Fruit fly (Drosophila melanogaster): ENCODE measurements around the gene CG18223.

Gene CG18223

dm6 chr3L:18901411-18901810 is 18.7 kb downstream of the CG18223 start, which contains the start of the genes arx and CG6843 (continued):
- TF ChIP-seq Hr3 (GFP tag; optimal IDR thresholded peaks at IDR 0.05) (no peak), HLH54F (GFP tag; optimal IDR thresholded peaks at IDR 0.05) (no peak), sens (GFP tag) (peak; percentile 70), danr (GFP tag; IDR thresholded peaks at IDR 0.05) (no peak), dpn (GFP tag; optimal IDR thresholded peaks at IDR 0.05) (no peak), ash1 (GFP tag; optimal IDR thresholded peaks at IDR 0.05) (no peak), CG17912 (GFP tag; optimal IDR thresholded peaks at IDR 0.05) (no peak), B-H1 (GFP tag; IDR thresholded peaks at IDR 0.05) (no peak), CG12104 (GFP tag; optimal IDR thresholded peaks at IDR 0.05) (no peak), Hey (tag; optimal IDR thresholded peaks at IDR 0.05) (no peak), jing (GFP tag; optimal IDR thresholded peaks at IDR 0.05) (no peak), pnt (GFP tag; optimal IDR thresholded peaks at IDR 0.05) (no peak), Antp (GFP tag; optimal IDR thresholded peaks at IDR 0.05) (no peak), lola (GFP tag; optimal IDR thresholded peaks at IDR 0.05) (no peak), Hr39 (optimal IDR thresholded peaks at IDR 0.05) (no peak), CG4404 (GFP tag; IDR thresholded peaks at IDR 0.05) (no peak), CG7928 (GFP tag; optimal IDR thresholded peaks at IDR 0.05) (peak; percentile 9), mld (GFP tag; IDR thresholded peaks at IDR 0.05; ENCODE audit: partially characterized antibody) (peak; percentile 85; the same call in 2 of the 3 replicates), trem (tag; optimal IDR thresholded peaks at IDR 0.05) (peak; percentile 70), Scr (GFP tag; IDR thresholded peaks at IDR 0.05; ENCODE audit: partially characterized antibody) (peak; percentile 92), CTCF (GFP tag; optimal IDR thresholded peaks at IDR 0.05) (peak; percentile 4), GATAe (GFP tag; conservative IDR thresholded peaks at IDR 0.05) (no peak), CG8478 (optimal IDR thresholded peaks at IDR 0.05) (no peak), HmgZ (tag; optimal IDR thresholded peaks at IDR 0.05) (peak; percentile 62), kni (GFP tag; optimal IDR thresholded peaks at IDR 0.05) (no peak), Mad (GFP tag; optimal IDR thresholded peaks at IDR 0.05) (no peak), croc (GFP tag; conservative IDR thresholded peaks at IDR 0.05) (no peak), Dbx (GFP tag; IDR thresholded peaks at IDR 0.05) (no peak), CG4282 (GFP tag; optimal IDR thresholded peaks at IDR 0.05) (no peak), CG32772 (GFP tag; IDR thresholded peaks at IDR 0.05) (no peak), Optix (GFP tag; IDR thresholded peaks at IDR 0.05) (no peak), CG2120 (GFP tag; optimal IDR thresholded peaks at IDR 0.05) (peak; percentile 19), Trl (optimal IDR thresholded peaks at IDR 0.05) (no peak), Trl (GFP tag; optimal IDR thresholded peaks at IDR 0.05) (no peak), run (tag; optimal IDR thresholded peaks at IDR 0.05) (no peak), Hmr (GFP tag; optimal IDR thresholded peaks at IDR 0.05) (no peak), en (GFP tag; optimal IDR thresholded peaks at IDR 0.05) (no peak), CG31441 (GFP tag; IDR thresholded peaks at IDR 0.05) (no peak), dati (GFP tag; IDR thresholded peaks at IDR 0.05) (no peak), Usf (GFP tag; optimal IDR thresholded peaks at IDR 0.05) (no peak), CG6683 (GFP tag; optimal IDR thresholded peaks at IDR 0.05) (no peak), hb (GFP tag; IDR thresholded peaks at IDR 0.05; ENCODE audit: partially characterized antibody) (peak; percentile 79), wek (GFP tag; optimal IDR thresholded peaks at IDR 0.05) (no peak), CG18599 (GFP tag; optimal IDR thresholded peaks at IDR 0.05) (no peak), Ssrp (tag; optimal IDR thresholded peaks at IDR 0.05) (no peak), CG2116 (GFP tag; optimal IDR thresholded peaks at IDR 0.05) (peak; percentile 95), aop (GFP tag; IDR thresholded peaks at IDR 0.05) (no peak), hbn (GFP tag; IDR thresholded peaks at IDR 0.05; ENCODE audit: partially characterized antibody) (peak; percentile 90), CG15514 (GFP tag; optimal IDR thresholded peaks at IDR 0.05) (peak; percentile 51), ato (GFP tag; IDR thresholded peaks at IDR 0.05; ENCODE audit: partially characterized antibody) (peak; percentile 86), Sin3A (optimal IDR thresholded peaks at IDR 0.05) (peak; percentile 58), CG6813 (GFP tag; optimal IDR thresholded peaks at IDR 0.05) (no peak), tgo (GFP tag; IDR thresholded peaks at IDR 0.05) (no peak), CG12219 (GFP tag; optimal IDR thresholded peaks at IDR 0.05) (no peak)
